Worm (Caenorhabditis elegans) whole organism, L4 larva: ENCODE data around the gene tyr-6.

Experiments used
- F49E8.2 ChIP-seq: sonication (generic microtip); optimal IDR thresholded peaks from 2 replicates; lab custom pipeline; 2016; ENCODE audit warnings: missing compliant biosample characterization, mild to moderate bottlenecking, missing genetic modification characterization, borderline replicate concordance
- ZK337.2 ChIP-seq: fragments of 200-800 bp; sonication (Bioruptor generic); IDR thresholded peaks from 2 replicates; pipeline ENCODE4 v1.3.6; 2022; ENCODE audit warnings: missing genetic modification reagents, missing genetic modification characterization, missing compliant biosample characterization
- ama-1 ChIP-seq: fragments of 150-350 bp; optimal IDR thresholded peaks from 2 replicates; lab custom pipeline; 2014; ENCODE audit warnings: inconsistent platforms, mixed read lengths
- ces-1 ChIP-seq: fragments of 150-350 bp; sonication (generic microtip); optimal IDR thresholded peaks from 4 replicates; lab custom pipeline; 2014; ENCODE audit warnings: missing biosample characterization, missing genetic modification reagents, missing genetic modification characterization
- dve-1 ChIP-seq: sonication (generic microtip); optimal IDR thresholded peaks from 2 replicates; lab custom pipeline; 2017; ENCODE audit warnings: antibody characterized with exemption, mild to moderate bottlenecking, missing genetic modification characterization, missing compliant biosample characterization; ENCODE audit not compliant: insufficient read depth
- hlh-30 ChIP-seq: sonication (generic microtip); optimal IDR thresholded peaks from 2 replicates; lab custom pipeline; 2017; ENCODE audit warnings: antibody characterized with exemption, mild to moderate bottlenecking, missing genetic modification characterization, missing compliant biosample characterization; ENCODE audit not compliant: insufficient read depth
- lin-39 ChIP-seq: fragments of 150-350 bp; optimal IDR thresholded peaks from 2 replicates; lab custom pipeline; 2014; ENCODE audit warnings: missing biosample characterization, missing genetic modification reagents, missing genetic modification characterization
- lsy-2 ChIP-seq, 2 experiments: fragments of 150-350 bp in 1 of 2; sonication (generic microtip) in 1 of 2; optimal IDR thresholded peaks; 2 replicates each; lab custom pipeline; 2014 to 2017; ENCODE audit warnings: missing biosample characterization in 2 of 2, missing genetic modification characterization in 2 of 2
- nhr-41 ChIP-seq: fragments of 200-800 bp; sonication (Bioruptor generic); IDR thresholded peaks from 2 replicates; pipeline ENCODE4 v1.3.6; 2022; ENCODE audit warnings: missing genetic modification reagents, missing genetic modification characterization, missing compliant biosample characterization
- sdz-12 ChIP-seq: fragments of 200-800 bp; sonication (Bioruptor generic); optimal IDR thresholded peaks from 2 replicates; lab custom pipeline; 2018; ENCODE audit warnings: mild to moderate bottlenecking, missing genetic modification characterization, missing compliant biosample characterization
- snpc-4 ChIP-seq: fragments of 150-350 bp; optimal IDR thresholded peaks from 2 replicates; lab custom pipeline; 2014; ENCODE audit warnings: missing biosample characterization, missing genetic modification characterization
- unc-62 ChIP-seq, 3 experiments: fragments of 150-350 bp in 1 of 3; sonication (generic microtip); optimal IDR thresholded peaks in 2 of 3; peaks in 1 of 3; 1 replicate in 1 of 3; 2 replicates in 2 of 3; lab custom pipeline; 2014 to 2017; ENCODE audit warnings: missing biosample characterization in 3 of 3, missing genetic modification characterization in 3 of 3, missing genetic modification reagents in 3 of 3, missing genotype in 1 of 3

DNA sequence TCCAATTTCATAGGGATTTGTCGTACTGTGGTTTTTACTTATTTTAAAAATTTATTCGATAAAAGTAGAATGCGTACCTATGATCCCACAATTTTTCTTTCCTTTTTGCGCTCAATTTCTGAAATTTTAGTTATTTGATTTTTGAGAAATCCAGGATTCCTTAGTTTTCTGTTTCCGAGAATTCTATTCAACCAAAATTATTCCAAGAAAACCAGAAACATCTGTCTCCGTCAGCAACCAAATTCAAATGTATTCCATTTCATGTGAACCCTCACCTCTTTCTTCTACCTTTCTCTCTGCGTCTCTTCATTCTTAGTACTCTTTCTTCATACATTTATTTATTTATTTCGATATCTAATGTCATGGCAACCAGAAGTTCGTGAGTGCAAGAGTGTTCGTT is 31.4 kb downstream of the tyr-6 start:
- TF ChIP-seq snpc-4 (tag; lab: Kevin White, UChicago) (no peak), dve-1 (no peak), unc-62 (GFP tag; optimal IDR thresholded peaks at IDR 0.05 in 1 of 2; lab: Kevin White, UChicago) (no peak), unc-62 (tag; optimal IDR thresholded peaks at IDR 0.05; lab: Kevin White, UChicago) (no peak), ces-1 (GFP tag; lab: Kevin White, UChicago) (no peak), ama-1 (lab: Kevin White, UChicago) (no peak), sdz-12 (GFP tag; lab: Kevin White, UChicago) (no peak), lin-39 (no peak), hlh-30 (tag; lab: Kevin White, UChicago) (no peak), ZK337.2 (no peak), lsy-2 (tag; optimal IDR thresholded peaks at IDR 0.05; lab: Kevin White, UChicago) (no peak), nhr-41 (no peak), F49E8.2 (no peak)
